Worm (Caenorhabditis elegans) whole organism, late embryonic: ENCODE measurements around the gene C13C4.8.

Experiments
- C08G9.2 ChIP-seq: sonication (generic microtip); optimal IDR thresholded peaks from 2 replicates; lab custom pipeline; 2016; ENCODE audit warnings: mild to moderate bottlenecking, missing genetic modification characterization, moderate library complexity, missing compliant biosample characterization
- C38D4.7 ChIP-seq: fragments of 200-800 bp; sonication (Bioruptor generic); optimal IDR thresholded peaks from 2 replicates; lab custom pipeline; 2018; ENCODE audit warnings: mild to moderate bottlenecking, missing genetic modification characterization, moderate library complexity, missing compliant biosample characterization
- F13H6.1 ChIP-seq: sonication (generic microtip); optimal IDR thresholded peaks from 2 replicates; lab custom pipeline; 2016; ENCODE audit warnings: missing genetic modification characterization, missing compliant biosample characterization
- K02D7.2 ChIP-seq: sonication (generic microtip); optimal IDR thresholded peaks from 2 replicates; lab custom pipeline; 2017; ENCODE audit warnings: mild to moderate bottlenecking, missing genetic modification characterization, missing compliant biosample characterization
- K09A11.1 ChIP-seq: sonication (generic microtip); optimal IDR thresholded peaks from 2 replicates; lab custom pipeline; 2017; ENCODE audit warnings: antibody characterized with exemption, mild to moderate bottlenecking, missing genetic modification characterization, missing compliant biosample characterization; ENCODE audit not compliant: insufficient read depth
- Y22D7AL.16 ChIP-seq: sonication (generic microtip); optimal IDR thresholded peaks from 2 replicates; lab custom pipeline; 2016; ENCODE audit warnings: missing genetic modification characterization, missing compliant biosample characterization
- ahr-1 ChIP-seq: sonication (generic microtip); optimal IDR thresholded peaks from 2 replicates; lab custom pipeline; 2016; ENCODE audit warnings: missing genetic modification characterization, missing compliant biosample characterization
- ama-1 ChIP-seq: fragments of 150-350 bp; optimal IDR thresholded peaks from 2 replicates; lab custom pipeline; 2014
- ceh-2 ChIP-seq: sonication (generic microtip); optimal IDR thresholded peaks from 2 replicates; lab custom pipeline; 2016; ENCODE audit warnings: missing genotype, missing genetic modification characterization, missing compliant biosample characterization
- ceh-22 ChIP-seq: sonication (generic microtip); optimal IDR thresholded peaks from 2 replicates; lab custom pipeline; 2017; ENCODE audit warnings: missing biosample characterization, missing genetic modification characterization
- ceh-30 ChIP-seq: fragments of 150-350 bp; optimal IDR thresholded peaks from 2 replicates; lab custom pipeline; 2014; ENCODE audit warnings: missing biosample characterization, missing genetic modification characterization
- ceh-31 ChIP-seq: sonication (generic microtip); optimal IDR thresholded peaks from 2 replicates; lab custom pipeline; 2016; ENCODE audit warnings: missing genetic modification characterization, missing compliant biosample characterization
- ceh-34 ChIP-seq: sonication (generic microtip); optimal IDR thresholded peaks from 2 replicates; lab custom pipeline; 2016; ENCODE audit warnings: mild to moderate bottlenecking, missing genetic modification characterization, missing compliant biosample characterization
- ceh-45 ChIP-seq: fragments of 200-800 bp; sonication (Bioruptor generic); IDR thresholded peaks from 2 replicates; pipeline ENCODE4 v1.3.6; 2022; ENCODE audit warnings: missing genetic modification reagents, missing genetic modification characterization, missing compliant biosample characterization
- ceh-48 ChIP-seq: sonication (generic microtip); optimal IDR thresholded peaks from 2 replicates; lab custom pipeline; 2016; ENCODE audit warnings: missing genetic modification characterization, inconsistent platforms, missing compliant biosample characterization
- dmd-4 ChIP-seq: sonication (generic microtip); optimal IDR thresholded peaks from 2 replicates; lab custom pipeline; 2016; ENCODE audit warnings: borderline replicate concordance, missing genetic modification characterization, missing compliant biosample characterization
- dve-1 ChIP-seq: sonication (generic microtip); optimal IDR thresholded peaks from 2 replicates; lab custom pipeline; 2017; ENCODE audit warnings: antibody characterized with exemption, mild to moderate bottlenecking, missing genetic modification characterization, missing compliant biosample characterization
- ets-4 ChIP-seq: sonication (generic microtip); optimal IDR thresholded peaks from 2 replicates; lab custom pipeline; 2016; ENCODE audit warnings: missing genetic modification characterization, missing compliant biosample characterization
- eyg-1 ChIP-seq: sonication (generic microtip); optimal IDR thresholded peaks from 2 replicates; lab custom pipeline; 2016; ENCODE audit warnings: missing genotype, missing genetic modification characterization, missing compliant biosample characterization
- fax-1 ChIP-seq: sonication (generic microtip); optimal IDR thresholded peaks from 2 replicates; lab custom pipeline; 2016; ENCODE audit warnings: missing genotype, missing genetic modification characterization, missing compliant biosample characterization
- fkh-6 ChIP-seq: sonication (generic microtip); optimal IDR thresholded peaks from 2 replicates; lab custom pipeline; 2016; ENCODE audit warnings: missing genetic modification characterization, missing compliant biosample characterization
- gmeb-2 ChIP-seq: sonication (generic microtip); optimal IDR thresholded peaks from 2 replicates; lab custom pipeline; 2016; ENCODE audit warnings: missing genetic modification characterization, inconsistent platforms, missing compliant biosample characterization
- hlh-13 ChIP-seq: fragments of 200-800 bp; sonication (Bioruptor generic); optimal IDR thresholded peaks from 2 replicates; lab custom pipeline; 2018; ENCODE audit warnings: mild to moderate bottlenecking, missing genetic modification characterization, missing compliant biosample characterization
- hlh-30 ChIP-seq: sonication (generic microtip); optimal IDR thresholded peaks from 2 replicates; lab custom pipeline; 2017; ENCODE audit warnings: antibody characterized with exemption, missing genetic modification characterization, missing compliant biosample characterization; ENCODE audit not compliant: insufficient read depth
- lin-11 ChIP-seq: fragments of 200-800 bp; sonication (Bioruptor generic); optimal IDR thresholded peaks from 2 replicates; lab custom pipeline; 2018; ENCODE audit warnings: mild to moderate bottlenecking, missing genetic modification characterization, missing compliant biosample characterization
- madf-2 ChIP-seq: sonication (generic microtip); optimal IDR thresholded peaks from 2 replicates; lab custom pipeline; 2017; ENCODE audit warnings: missing genetic modification characterization, missing compliant biosample characterization
- mec-3 ChIP-seq: sonication (generic microtip); optimal IDR thresholded peaks from 2 replicates; lab custom pipeline; 2016; ENCODE audit warnings: borderline replicate concordance, missing genetic modification characterization, missing compliant biosample characterization
- npax-4 ChIP-seq: sonication (generic microtip); optimal IDR thresholded peaks from 2 replicates; lab custom pipeline; 2016; ENCODE audit warnings: missing genetic modification characterization, missing compliant biosample characterization
- pag-3 ChIP-seq: sonication (generic microtip); optimal IDR thresholded peaks from 2 replicates; lab custom pipeline; 2016; ENCODE audit warnings: missing compliant biosample characterization, missing genetic modification characterization, borderline replicate concordance
- pat-9 ChIP-seq: fragments of 200-800 bp; sonication (Bioruptor generic); optimal IDR thresholded peaks from 2 replicates; lab custom pipeline; 2018; ENCODE audit warnings: mild to moderate bottlenecking, missing genetic modification characterization, moderate library complexity, missing compliant biosample characterization
- pax-1 ChIP-seq: fragments of 150-350 bp; optimal IDR thresholded peaks from 2 replicates; lab custom pipeline; 2014; ENCODE audit warnings: missing biosample characterization, missing genetic modification characterization
- pha-4 ChIP-seq: fragments of 150-350 bp; optimal IDR thresholded peaks from 2 replicates; lab custom pipeline; 2018; ENCODE audit warnings: missing biosample characterization, missing genetic modification reagents, missing genetic modification characterization
- pqm-1 ChIP-seq: sonication (generic microtip); optimal IDR thresholded peaks from 2 replicates; lab custom pipeline; 2016; ENCODE audit warnings: missing genetic modification characterization, missing compliant biosample characterization
- ref-2 ChIP-seq: sonication (generic microtip); optimal IDR thresholded peaks from 2 replicates; lab custom pipeline; 2016; ENCODE audit warnings: missing genetic modification characterization, missing compliant biosample characterization
- rnt-1 ChIP-seq: sonication (generic microtip); optimal IDR thresholded peaks from 2 replicates; lab custom pipeline; 2016; ENCODE audit warnings: missing genetic modification characterization, missing compliant biosample characterization
- sox-2 ChIP-seq: fragments of 200-800 bp; sonication (Bioruptor generic); IDR thresholded peaks from 2 replicates; pipeline ENCODE4 v1.3.6; 2022; ENCODE audit warnings: missing genetic modification reagents, missing genetic modification characterization, missing compliant biosample characterization
- sox-4 ChIP-seq: sonication (generic microtip); optimal IDR thresholded peaks from 2 replicates; lab custom pipeline; 2017; ENCODE audit warnings: mild to moderate bottlenecking, missing genetic modification characterization, inconsistent platforms, missing compliant biosample characterization
- tbx-2 ChIP-seq: sonication (generic microtip); optimal IDR thresholded peaks from 2 replicates; lab custom pipeline; 2016; ENCODE audit warnings: missing genetic modification characterization, missing compliant biosample characterization
- ttx-3 ChIP-seq: sonication (generic microtip); optimal IDR thresholded peaks from 2 replicates; lab custom pipeline; 2016; ENCODE audit warnings: missing genetic modification reagents, missing genetic modification characterization, missing compliant biosample characterization
- zip-5 ChIP-seq: sonication (generic microtip); optimal IDR thresholded peaks from 2 replicates; lab custom pipeline; 2016; ENCODE audit warnings: missing genetic modification characterization, missing compliant biosample characterization
- ztf-16 ChIP-seq: sonication (generic microtip); optimal IDR thresholded peaks from 2 replicates; lab custom pipeline; 2017; ENCODE audit warnings: missing genetic modification characterization, missing compliant biosample characterization

The C13C4.8 gene

ce11 chrV:12113726-12114125 is 4.1 kb upstream of the C13C4.8 start:
- no peak for TF ChIP-seq fax-1 (tag; lab: Kevin White, UChicago)
- TF ChIP-seq eyg-1 (tag; lab: Kevin White, UChicago) = no peak
- no peak for TF ChIP-seq ceh-48 (tag; lab: Kevin White, UChicago)
- TF ChIP-seq pat-9 (tag; lab: Kevin White, UChicago) = no peak
- no peak for TF ChIP-seq ttx-3 (tag; lab: Kevin White, UChicago)
- TF ChIP-seq K02D7.2 (tag; lab: Kevin White, UChicago) = no peak
- no peak for TF ChIP-seq npax-4
- no peak for TF ChIP-seq ceh-22 (tag; lab: Kevin White, UChicago)
- no peak for TF ChIP-seq ets-4 (tag; lab: Kevin White, UChicago)
- TF ChIP-seq hlh-30 (tag; lab: Kevin White, UChicago) = no peak
- TF ChIP-seq zip-5 = no peak
- no peak for TF ChIP-seq ahr-1
- TF ChIP-seq pqm-1 = no peak
- TF ChIP-seq madf-2 (tag; lab: Kevin White, UChicago) = no peak
- no peak for TF ChIP-seq ceh-34 (tag; lab: Kevin White, UChicago)
- TF ChIP-seq pha-4 (tag; lab: Kevin White, UChicago) = no peak
- no peak for TF ChIP-seq dve-1 (tag; lab: Kevin White, UChicago)
- TF ChIP-seq ceh-45 = no peak

- TF ChIP-seq mec-3 (tag; lab: Kevin White, UChicago) = no peak
- no peak for TF ChIP-seq gmeb-2
- TF ChIP-seq sox-2 = no peak
- no peak for TF ChIP-seq C08G9.2 (tag; lab: Kevin White, UChicago)
- TF ChIP-seq tbx-2 = no peak
- TF ChIP-seq Y22D7AL.16 = no peak
- no peak for TF ChIP-seq C38D4.7 (GFP tag; lab: Kevin White, UChicago)
- TF ChIP-seq pag-3 (tag; lab: Kevin White, UChicago) = no peak
- no peak for TF ChIP-seq ref-2 (tag; lab: Kevin White, UChicago)
- TF ChIP-seq zip-5 = no peak
- TF ChIP-seq ceh-30 (tag; lab: Kevin White, UChicago) = no peak
- TF ChIP-seq ama-1 (lab: Kevin White, UChicago) = no peak
- no peak for TF ChIP-seq ztf-16 (tag; lab: Kevin White, UChicago)
- no peak for TF ChIP-seq ceh-2 (tag; lab: Kevin White, UChicago)
- TF ChIP-seq fkh-6 (tag; lab: Kevin White, UChicago) = no peak
- no peak for TF ChIP-seq pax-1 (tag; lab: Kevin White, UChicago)
- TF ChIP-seq eyg-1 (tag; lab: Kevin White, UChicago) = no peak
- TF ChIP-seq sox-4 = no peak
- no peak for TF ChIP-seq K09A11.1 (tag; lab: Kevin White, UChicago)
- no peak for TF ChIP-seq lin-11 (tag; lab: Kevin White, UChicago)
- TF ChIP-seq, all 69 proteins: peak for 0
These were observed 3.1 kb upstream of the C13C4.8 start, which contains the start of gene spin-1 for ce11 chrV:12114693-12115092. spin-1 (plus strand) TSS chrV:12114993.

- TF ChIP-seq F13H6.1 (tag; lab: Kevin White, UChicago) = no peak
- TF ChIP-seq pha-4 (tag; lab: Kevin White, UChicago) = no peak
- TF ChIP-seq ahr-1 = no peak
- no peak for TF ChIP-seq ttx-3 (tag; lab: Kevin White, UChicago)
- TF ChIP-seq zip-5 = no peak
- TF ChIP-seq hlh-13 (GFP tag; lab: Kevin White, UChicago) = no peak
- no peak for TF ChIP-seq ceh-31 (tag; lab: Kevin White, UChicago)
- TF ChIP-seq rnt-1 (tag; lab: Kevin White, UChicago) = no peak
- no peak for TF ChIP-seq dmd-4 (tag; lab: Kevin White, UChicago)
These were observed 2.7 kb upstream of the C13C4.8 start for ce11 chrV:12115150-12115549.
